Fruit fly (Drosophila melanogaster) whole organism, embryonic: Measurements from ENCODE around the gene CG11550.

Experiments used
- Antp ChIP-seq: fragments of 200-800 bp; sonication (Bioruptor generic); optimal IDR thresholded peaks from 3 replicates; lab custom pipeline; 2016; ENCODE audit warnings: missing biosample characterization, missing genetic modification characterization
- Atf-2 ChIP-seq: fragments of 200-800 bp; sonication (Bioruptor generic); optimal IDR thresholded peaks from 2 replicates; lab custom pipeline; 2016; ENCODE audit warnings: missing biosample characterization, missing genetic modification characterization
- CG1024 ChIP-seq: fragments of 200-800 bp; sonication (Bioruptor generic); IDR thresholded peaks from 2 replicates; pipeline ENCODE4 v1.3.6; 2022; ENCODE audit warnings: missing biosample characterization, missing genetic modification characterization
- CG10366 ChIP-seq: fragments of 200-800 bp; sonication (Bioruptor generic); IDR thresholded peaks from 2 replicates; pipeline ENCODE4 v1.3.6; 2022; ENCODE audit warnings: missing biosample characterization, missing genetic modification characterization
- CG11398 ChIP-seq: fragments of 200-800 bp; sonication (Bioruptor generic); optimal IDR thresholded peaks from 2 replicates; lab custom pipeline; 2016; ENCODE audit warnings: missing biosample characterization, missing genetic modification characterization
- CG12155 ChIP-seq: fragments of 200-800 bp; sonication (Bioruptor generic); optimal IDR thresholded peaks from 3 replicates; lab custom pipeline; 2016; ENCODE audit warnings: missing biosample characterization, missing genetic modification characterization
- CG12219 ChIP-seq: fragments of 200-800 bp; sonication (Bioruptor generic); optimal IDR thresholded peaks from 3 replicates; lab custom pipeline; 2018; ENCODE audit warnings: missing biosample characterization, mild to moderate bottlenecking, missing genetic modification characterization
- CG1233 ChIP-seq: fragments of 200-800 bp; sonication (Bioruptor generic); optimal IDR thresholded peaks from 4 replicates; lab custom pipeline; 2018; ENCODE audit warnings: missing biosample characterization, mild to moderate bottlenecking, missing genetic modification characterization
- CG12942 ChIP-seq: fragments of 200-800 bp; sonication (Bioruptor generic); optimal IDR thresholded peaks from 3 replicates; lab custom pipeline; 2016; ENCODE audit warnings: missing biosample characterization, missing genetic modification characterization
- CG13775 ChIP-seq: fragments of 200-800 bp; sonication (Bioruptor generic); optimal IDR thresholded peaks from 3 replicates; lab custom pipeline; 2017; ENCODE audit warnings: missing biosample characterization, mild to moderate bottlenecking, missing genetic modification characterization
- CG15601 ChIP-seq: fragments of 200-800 bp; sonication (Bioruptor generic); optimal IDR thresholded peaks from 3 replicates; lab custom pipeline; 2019; ENCODE audit warnings: missing biosample characterization, mild to moderate bottlenecking, missing genetic modification characterization, moderate library complexity
- CG17328 ChIP-seq: fragments of 200-800 bp; sonication (Bioruptor generic); IDR thresholded peaks from 2 replicates; pipeline ENCODE4 v1.3.6; 2022; ENCODE audit warnings: missing biosample characterization, missing genetic modification characterization
- CG17359 ChIP-seq: fragments of 200-800 bp; sonication (Bioruptor generic); optimal IDR thresholded peaks from 3 replicates; lab custom pipeline; 2018; ENCODE audit warnings: missing biosample characterization, mild to moderate bottlenecking, missing genetic modification characterization, moderate library complexity
- CG17912 ChIP-seq: fragments of 200-800 bp; sonication (Bioruptor generic); optimal IDR thresholded peaks from 2 replicates; lab custom pipeline; 2018; ENCODE audit warnings: missing biosample characterization, mild to moderate bottlenecking, missing genetic modification characterization
- CG18262 ChIP-seq: fragments of 200-800 bp; optimal IDR thresholded peaks from 3 replicates; lab custom pipeline; 2019; ENCODE audit warnings: missing biosample characterization, mild to moderate bottlenecking, missing genetic modification characterization, moderate library complexity
- CG2120 ChIP-seq: fragments of 200-800 bp; sonication (Bioruptor generic); optimal IDR thresholded peaks from 3 replicates; lab custom pipeline; 2016; ENCODE audit warnings: missing biosample characterization, missing genetic modification characterization
- CG2712 ChIP-seq: fragments of 200-800 bp; optimal IDR thresholded peaks from 3 replicates; lab custom pipeline; 2019; ENCODE audit warnings: missing biosample characterization, mild to moderate bottlenecking, missing genetic modification characterization, moderate library complexity
- CG2875 ChIP-seq: fragments of 200-800 bp; sonication (Bioruptor generic); optimal IDR thresholded peaks from 2 replicates; lab custom pipeline; 2017; ENCODE audit warnings: missing biosample characterization, mild to moderate bottlenecking, missing genetic modification characterization, missing genetic modification reagents
- CG7839 ChIP-seq: fragments of 200-800 bp; sonication (Bioruptor generic); optimal IDR thresholded peaks from 3 replicates; lab custom pipeline; 2018; ENCODE audit warnings: missing biosample characterization, mild to moderate bottlenecking, missing genetic modification characterization, moderate library complexity
- CG8089 ChIP-seq: fragments of 200-800 bp; sonication (Bioruptor generic); optimal IDR thresholded peaks from 3 replicates; lab custom pipeline; 2016; ENCODE audit warnings: missing biosample characterization, missing genetic modification characterization
- CG8478 ChIP-seq: fragments of >200 bp; optimal IDR thresholded peaks from 2 replicates; lab custom pipeline; 2018
- CG9727 ChIP-seq: fragments of 200-800 bp; sonication (Bioruptor generic); optimal IDR thresholded peaks from 3 replicates; lab custom pipeline; 2017; ENCODE audit warnings: missing biosample characterization, mild to moderate bottlenecking, missing genetic modification characterization
- CHES-1-like ChIP-seq: fragments of 200-800 bp; sonication (Bioruptor generic); optimal IDR thresholded peaks from 2 replicates; lab custom pipeline; 2016; ENCODE audit warnings: missing biosample characterization, missing genetic modification characterization
- Chrac-16 ChIP-seq: fragments of 200-800 bp; sonication (Bioruptor generic); optimal IDR thresholded peaks from 3 replicates; lab custom pipeline; 2016; ENCODE audit warnings: missing biosample characterization, missing genetic modification characterization
- CoRest ChIP-seq: fragments of 200-800 bp; sonication (Bioruptor generic); optimal IDR thresholded peaks from 3 replicates; lab custom pipeline; 2018; ENCODE audit warnings: missing biosample characterization, mild to moderate bottlenecking, missing genetic modification characterization, moderate library complexity
- Doc3 ChIP-seq: fragments of 200-800 bp; sonication (Bioruptor generic); IDR thresholded peaks from 3 replicates; pipeline ENCODE4 v1.3.6; 2022; ENCODE audit warnings: missing biosample characterization, missing genetic modification characterization; ENCODE audit not compliant: partially characterized antibody
- Drgx ChIP-seq: fragments of 200-800 bp; sonication (Bioruptor generic); IDR thresholded peaks from 2 replicates; pipeline ENCODE4 v1.3.6; 2022; ENCODE audit warnings: missing biosample characterization, missing genetic modification characterization
- Ets97D ChIP-seq: fragments of 200-800 bp; sonication (Bioruptor generic); optimal IDR thresholded peaks from 3 replicates; lab custom pipeline; 2016; ENCODE audit warnings: missing biosample characterization, missing genetic modification characterization
- HLH4C ChIP-seq: fragments of 200-800 bp; sonication (Bioruptor generic); IDR thresholded peaks from 3 replicates; pipeline ENCODE4 v1.3.6; 2022; ENCODE audit warnings: missing biosample characterization, missing genetic modification characterization; ENCODE audit not compliant: partially characterized antibody
- Max ChIP-seq: fragments of 200-800 bp; sonication (Bioruptor generic); optimal IDR thresholded peaks from 2 replicates; lab custom pipeline; 2016; ENCODE audit warnings: missing biosample characterization, mild to moderate bottlenecking, missing genetic modification characterization
- Med ChIP-seq: fragments of 200-800 bp; sonication (Bioruptor generic); peaks from one replicate; lab custom pipeline; 2016; ENCODE audit warnings: missing biosample characterization, missing genetic modification characterization, mild to moderate bottlenecking, inconsistent platforms, moderate library complexity
- Nf-YB ChIP-seq: fragments of 200-800 bp; sonication (Bioruptor generic); optimal IDR thresholded peaks from 3 replicates; lab custom pipeline; 2019; ENCODE audit warnings: missing biosample characterization, mild to moderate bottlenecking, missing genetic modification characterization, moderate library complexity
- NfI ChIP-seq: fragments of 200-800 bp; sonication (Bioruptor generic); optimal IDR thresholded peaks from 3 replicates; lab custom pipeline; 2018; ENCODE audit warnings: missing biosample characterization, mild to moderate bottlenecking, missing genetic modification characterization, moderate library complexity
- Oli ChIP-seq: fragments of 200-800 bp; sonication (Bioruptor generic); optimal IDR thresholded peaks from 2 replicates; lab custom pipeline; 2018; ENCODE audit warnings: missing biosample characterization, mild to moderate bottlenecking, missing genetic modification characterization, moderate library complexity
- Rx ChIP-seq: fragments of 200-800 bp; sonication (Bioruptor generic); IDR thresholded peaks from 2 replicates; pipeline ENCODE4 v1.3.6; 2022; ENCODE audit warnings: missing biosample characterization, missing genetic modification characterization
- Six4 ChIP-seq: fragments of 200-800 bp; sonication (Bioruptor generic); optimal IDR thresholded peaks from 2 replicates; lab custom pipeline; 2016; ENCODE audit warnings: missing biosample characterization, missing genetic modification characterization
- Xbp1 ChIP-seq: fragments of 200-800 bp; sonication (Bioruptor generic); optimal IDR thresholded peaks from 3 replicates; lab custom pipeline; 2016; ENCODE audit warnings: missing biosample characterization, mild to moderate bottlenecking, missing genetic modification characterization
- bbx ChIP-seq: fragments of 200-800 bp; sonication (Bioruptor generic); IDR thresholded peaks from 2 replicates; pipeline ENCODE4 v1.3.6; 2022; ENCODE audit warnings: missing biosample characterization, missing genetic modification characterization; ENCODE audit not compliant: partially characterized antibody
- chm ChIP-seq: fragments of 200-800 bp; sonication (Bioruptor generic); IDR thresholded peaks from 2 replicates; pipeline ENCODE4 v1.3.6; 2022; ENCODE audit warnings: missing biosample characterization, missing genetic modification characterization
- gce ChIP-seq: fragments of 200-800 bp; sonication (Bioruptor generic); IDR thresholded peaks from 3 replicates; pipeline ENCODE4 v1.3.6; 2022; ENCODE audit warnings: missing biosample characterization, missing genetic modification characterization
- gsb-n ChIP-seq: fragments of 200-800 bp; sonication (Bioruptor generic); optimal IDR thresholded peaks from 3 replicates; lab custom pipeline; 2018; ENCODE audit warnings: missing biosample characterization, mild to moderate bottlenecking, missing genetic modification characterization
- knrl ChIP-seq: fragments of 200-800 bp; sonication (Bioruptor generic); IDR thresholded peaks from 3 replicates; pipeline ENCODE4 v1.3.6; 2022; ENCODE audit warnings: missing biosample characterization, missing genetic modification characterization; ENCODE audit not compliant: partially characterized antibody
- lmd ChIP-seq: fragments of 200-800 bp; sonication (Bioruptor generic); IDR thresholded peaks from 2 replicates; pipeline ENCODE4 v1.3.6; 2022; ENCODE audit warnings: missing biosample characterization, missing genetic modification characterization
- nmo ChIP-seq: fragments of 200-800 bp; sonication (Bioruptor generic); optimal IDR thresholded peaks from 2 replicates; lab custom pipeline; 2018; ENCODE audit warnings: missing biosample characterization, mild to moderate bottlenecking, missing genetic modification characterization, moderate library complexity
- pan ChIP-seq, 4 experiments: fragments of >200 bp in 3 of 4; fragments of 200-800 bp in 1 of 4; sonication (Bioruptor generic) in 1 of 4; optimal IDR thresholded peaks in 3 of 4; IDR thresholded peaks in 1 of 4; 2 replicates each; pipeline versions ENCODE4 v1.3.6 to Lab custom; 2017 to 2022; ENCODE audit warnings: missing biosample characterization in 2 of 4, missing genetic modification characterization in 2 of 4, mixed read lengths in 1 of 4
- phol ChIP-seq: fragments of 200-800 bp; sonication (Bioruptor generic); optimal IDR thresholded peaks from 3 replicates; lab custom pipeline; 2018; ENCODE audit warnings: missing biosample characterization, mild to moderate bottlenecking, missing genetic modification characterization, moderate library complexity
- pnt ChIP-seq: fragments of 200-800 bp; sonication (Bioruptor generic); optimal IDR thresholded peaks from 3 replicates; lab custom pipeline; 2016; ENCODE audit warnings: missing biosample characterization, missing genetic modification characterization
- seq ChIP-seq: fragments of 200-800 bp; sonication (Bioruptor generic); IDR thresholded peaks from 2 replicates; pipeline ENCODE4 v1.3.6; 2022; ENCODE audit warnings: missing biosample characterization, missing genetic modification characterization
- tio ChIP-seq: fragments of 200-800 bp; sonication (Bioruptor generic); optimal IDR thresholded peaks from 2 replicates; lab custom pipeline; 2017; ENCODE audit warnings: missing biosample characterization, missing genetic modification characterization, inconsistent platforms
- zfh2 ChIP-seq: fragments of 200-800 bp; sonication (Bioruptor generic); optimal IDR thresholded peaks from 2 replicates; lab custom pipeline; 2016; ENCODE audit warnings: missing biosample characterization, missing genetic modification characterization

CG11550 gene

dm6 chr3R:31687782-31688181 lies 8.1 kb upstream of the CG11550 start (continued):
- TF ChIP-seq CG10366 (peak; percentile 15; the same call in 1 of the 2 replicates), Oli (tag; lab: Kevin White, UChicago) (peak; percentile 53), lmd (peak; percentile 32; the same call in 1 of the 2 replicates), CG17912 (no peak), CG1233 (GFP tag; lab: Kevin White, UChicago) (no peak), CG12942 (GFP tag; lab: Kevin White, UChicago) (peak; percentile 5), nmo (GFP tag; lab: Kevin White, UChicago) (peak; percentile 45), Atf-2 (GFP tag; lab: Kevin White, UChicago) (no peak), seq (GFP tag; lab: Robert Waterston, UW) (no peak), CG2712 (tag; lab: Kevin White, UChicago) (peak; percentile 50), CG17359 (tag; lab: Kevin White, UChicago) (peak; percentile 32), Nf-YB (GFP tag; lab: Kevin White, UChicago) (peak; percentile 5), CG15601 (tag; lab: Kevin White, UChicago) (peak; percentile 50), zfh2 (GFP tag; lab: Kevin White, UChicago) (no peak), CG2875 (GFP tag; lab: Kevin White, UChicago) (peak; percentile 64), gce (0 out of 3 replicates have a peak, but pooled peaks have one; percentile 26), CG18262 (tag; lab: Kevin White, UChicago) (peak; percentile 48), Ets97D (no peak), Six4 (GFP tag; lab: Kevin White, UChicago) (no peak), Doc3 (GFP tag; lab: Robert Waterston, UW) (no peak), bbx (0 out of 2 replicates have a peak, but pooled peaks have one; percentile 21), CG7839 (tag; lab: Kevin White, UChicago) (peak; percentile 47), CG2120 (GFP tag; lab: Kevin White, UChicago) (no peak), Drgx (GFP tag; lab: Robert Waterston, UW) (peak; percentile 67), CoRest (tag; lab: Kevin White, UChicago) (peak; percentile 9), CHES-1-like (GFP tag; lab: Kevin White, UChicago) (no peak), CG1024 (GFP tag; lab: Robert Waterston, UW) (peak; percentile 25; the same call in 1 of the 2 replicates), CG8478 (lab: Kevin White, UChicago) (no peak), tio (peak; percentile 0), CG11398 (GFP tag; lab: Kevin White, UChicago) (no peak), Xbp1 (GFP tag; lab: Kevin White, UChicago) (peak; percentile 51), Max (GFP tag; lab: Kevin White, UChicago) (no peak), pnt (GFP tag; lab: Kevin White, UChicago) (peak; percentile 28), Rx (no peak), pan (optimal IDR thresholded peaks at IDR 0.05; lab: Kevin White, UChicago) (no peak), pan (GFP tag; optimal IDR thresholded peaks at IDR 0.05 in 1 of 2, IDR thresholded peaks at IDR 0.05 in 1 of 2) (peak in 1 of 2 experiments; percentile 34), CG9727 (no peak), phol (peak; percentile 42), CG17328 (GFP tag; lab: Robert Waterston, UW) (peak; percentile 67), NfI (peak; percentile 16), CG8089 (GFP tag; lab: Kevin White, UChicago) (peak; percentile 22), CG13775 (GFP tag; lab: Kevin White, UChicago) (peak; percentile 36), Med (GFP tag; lab: Kevin White, UChicago) (peak; percentile 90), HLH4C (GFP tag; lab: Robert Waterston, UW) (no peak), Chrac-16 (peak; percentile 13), CG12155 (peak; percentile 4), Antp (GFP tag; lab: Kevin White, UChicago) (peak; percentile 20), chm (GFP tag; lab: Robert Waterston, UW) (peak; percentile 69; the same call in 1 of the 2 replicates), gsb-n (peak; percentile 39), knrl (GFP tag; lab: Robert Waterston, UW) (no peak), CG12219 (GFP tag; lab: Kevin White, UChicago) (peak; percentile 48)
